Worm (Caenorhabditis elegans): ENCODE measurements around the gene JC8.4.

Gene JC8.4

DNA sequence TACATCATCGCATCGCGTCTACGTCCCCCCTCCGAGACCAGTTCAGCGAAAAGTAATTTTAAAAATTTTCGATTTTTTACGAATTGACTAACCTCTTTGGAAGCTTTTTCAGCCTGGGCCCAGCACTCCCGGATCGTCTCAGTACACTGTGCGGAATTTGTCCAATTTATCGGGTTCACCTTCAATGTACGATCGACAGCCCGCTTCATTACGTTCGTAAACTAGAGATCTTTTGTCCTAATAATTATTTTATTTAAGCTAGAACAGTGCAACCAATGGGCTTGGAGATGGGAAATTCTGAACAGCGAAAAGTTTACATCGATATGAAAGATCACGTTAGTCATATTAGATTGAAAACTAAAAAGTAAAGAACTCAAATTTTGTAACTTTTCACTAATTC, 2.1 kb upstream of the JC8.4 start:
- TF ChIP-seq dao-5 (tag; optimal IDR thresholded peaks at IDR 0.05) (no peak), him-1 (tag; optimal IDR thresholded peaks at IDR 0.05) (no peak), W03F9.2 (tag; optimal IDR thresholded peaks at IDR 0.05) (no peak)

DNA sequence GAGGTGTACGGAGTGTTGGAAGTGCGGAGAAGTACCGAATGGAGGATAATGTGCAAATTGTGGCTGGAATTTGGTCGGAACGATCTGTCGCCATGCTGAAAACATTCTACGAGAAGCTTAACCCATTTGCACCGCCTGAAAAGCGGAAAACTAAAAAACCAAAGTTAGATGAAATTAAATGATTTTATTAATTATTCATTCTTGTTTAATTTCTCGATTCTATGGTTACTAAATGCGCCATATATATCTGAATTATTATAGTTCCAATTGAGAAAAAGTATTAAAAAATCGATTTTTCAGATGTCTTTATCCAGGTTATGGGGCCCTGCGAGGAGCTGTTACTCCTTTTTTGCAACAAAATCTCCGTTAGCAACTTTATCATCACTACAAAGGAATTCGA, 549 bp downstream of the JC8.4 start, which contains the start of gene cox-11:
cox-11 (plus strand) TSS at position 301 of the 400 bp plus-strand sequence.
- no peak for TF ChIP-seq him-1 (tag; optimal IDR thresholded peaks at IDR 0.05)

DNA sequence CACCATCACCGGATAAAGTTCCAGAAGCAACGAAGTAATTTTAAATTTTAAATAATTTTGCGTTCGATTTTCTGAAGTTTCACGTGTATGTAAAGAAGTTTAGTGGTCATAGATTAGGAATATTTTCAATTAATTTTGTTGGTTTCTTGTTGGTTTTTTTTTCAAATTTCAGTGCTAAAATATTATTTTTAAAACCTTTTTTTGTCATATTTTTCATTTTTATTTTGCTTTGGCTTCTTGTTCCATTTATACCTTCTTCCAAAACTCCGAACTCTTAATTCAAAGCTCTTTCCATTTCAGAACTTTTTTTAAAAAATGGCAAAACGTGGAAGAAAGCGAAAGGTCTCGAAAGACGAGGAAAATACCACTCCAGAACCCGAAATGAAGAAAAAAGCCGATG, 3.5 kb downstream of the JC8.4 start, which contains the start of gene JC8.7:
JC8.7 (plus strand) TSS at position 301 of the 400 bp plus-strand sequence.
- TF ChIP-seq him-1 (tag; optimal IDR thresholded peaks at IDR 0.05) (no peak), W03F9.2 (tag; optimal IDR thresholded peaks at IDR 0.05) (no peak), dao-5 (tag; optimal IDR thresholded peaks at IDR 0.05) (no peak)

DNA sequence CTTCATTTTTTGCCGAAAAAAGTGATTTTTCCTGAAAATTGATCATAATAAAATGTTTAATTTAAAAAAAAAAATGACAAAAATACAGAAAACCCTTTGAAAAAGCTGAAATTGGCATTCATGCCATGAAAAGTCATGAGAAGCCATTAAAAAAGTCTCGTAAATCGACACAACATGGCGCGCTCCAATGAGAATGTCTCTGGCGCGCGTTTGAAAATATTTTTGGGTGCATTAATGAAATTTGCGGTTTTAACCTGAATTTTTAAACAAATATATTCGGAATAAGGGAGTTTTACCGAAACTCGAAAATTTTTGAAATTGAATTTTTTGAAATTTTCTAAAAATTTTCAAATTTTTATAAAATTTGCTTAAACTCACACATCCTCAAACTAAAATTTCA, 4.3 kb downstream of the JC8.4 start:
- TF ChIP-seq W03F9.2 (tag; optimal IDR thresholded peaks at IDR 0.05), result no peak
- no peak for TF ChIP-seq dao-5 (tag; optimal IDR thresholded peaks at IDR 0.05)
- no peak for TF ChIP-seq him-1 (tag; optimal IDR thresholded peaks at IDR 0.05)

DNA sequence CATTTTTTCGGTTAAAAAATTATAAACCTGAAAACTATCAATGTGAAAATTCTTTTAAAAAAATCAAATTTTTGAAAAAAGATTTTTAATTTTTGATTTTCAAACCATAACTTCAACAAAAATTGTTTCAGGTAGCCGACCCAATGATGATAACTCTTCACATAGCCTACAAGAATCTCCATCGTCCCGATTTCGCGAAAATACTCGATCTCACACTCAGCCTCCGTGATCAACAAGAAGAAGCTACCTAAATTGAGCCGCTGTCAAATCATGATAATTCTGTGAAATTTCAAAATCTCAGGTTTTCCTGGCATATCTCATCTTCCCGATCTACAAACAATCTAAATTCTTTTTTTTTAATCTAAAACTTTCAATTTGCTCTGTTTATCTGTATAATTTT, 6.8 kb downstream of the JC8.4 start:
- TF ChIP-seq him-1 (tag; optimal IDR thresholded peaks at IDR 0.05) (no peak), dao-5 (tag; optimal IDR thresholded peaks at IDR 0.05) (no peak), W03F9.2 (tag; optimal IDR thresholded peaks at IDR 0.05) (no peak)

DNA sequence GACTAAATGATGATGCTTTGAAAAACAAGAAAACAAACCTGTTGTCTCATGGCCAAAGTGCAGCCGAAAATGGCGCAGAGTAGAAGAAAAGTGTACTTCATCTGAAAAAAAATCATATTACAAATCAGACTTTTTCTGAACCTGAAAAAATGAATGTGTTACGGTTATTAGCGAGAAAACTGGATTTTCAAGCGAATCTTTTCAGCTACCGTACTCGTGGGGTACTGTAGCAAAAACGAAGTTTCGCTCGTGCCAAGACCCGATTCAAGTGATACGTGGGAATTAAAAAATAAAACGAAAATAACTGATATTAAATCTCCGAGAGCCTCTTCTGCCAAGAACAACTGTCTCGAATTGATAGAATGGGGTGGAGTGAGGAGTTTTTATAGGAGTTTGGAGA, 8.7 kb downstream of the JC8.4 start, which contains the start of gene ttr-51:
ttr-51 (minus strand) TSS at position 101 of the 400 bp plus-strand sequence.
- no peak for TF ChIP-seq him-1 (tag; optimal IDR thresholded peaks at IDR 0.05)
- TF ChIP-seq dao-5 (tag; optimal IDR thresholded peaks at IDR 0.05), result no peak
- TF ChIP-seq W03F9.2 (tag; optimal IDR thresholded peaks at IDR 0.05), result no peak

DNA sequence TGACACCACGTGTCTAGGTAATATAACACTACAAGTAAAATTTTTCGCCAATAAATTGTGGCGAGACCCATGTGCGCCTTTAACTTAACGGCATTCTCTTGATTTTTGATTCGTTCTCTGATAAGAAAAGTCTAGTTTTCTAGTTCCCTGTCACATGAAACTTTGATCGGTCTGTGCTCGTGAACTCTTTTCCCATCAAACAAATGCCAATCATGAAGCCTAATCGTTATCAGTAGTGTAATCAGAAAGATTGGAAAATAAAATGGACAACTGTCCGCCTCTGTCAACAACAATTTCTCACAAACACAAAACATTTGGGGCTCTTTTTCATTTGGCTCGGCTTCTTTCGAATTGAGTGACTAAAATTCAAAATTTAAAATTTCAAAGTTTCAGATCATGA, 10.4 kb downstream of the JC8.4 start, which contains the start of gene ttr-45:
ttr-45 (plus strand) TSS at position 385 of the 400 bp plus-strand sequence.
- TF ChIP-seq him-1 (tag; optimal IDR thresholded peaks at IDR 0.05) (no peak), W03F9.2 (tag; optimal IDR thresholded peaks at IDR 0.05) (no peak), dao-5 (tag; optimal IDR thresholded peaks at IDR 0.05) (no peak)

DNA sequence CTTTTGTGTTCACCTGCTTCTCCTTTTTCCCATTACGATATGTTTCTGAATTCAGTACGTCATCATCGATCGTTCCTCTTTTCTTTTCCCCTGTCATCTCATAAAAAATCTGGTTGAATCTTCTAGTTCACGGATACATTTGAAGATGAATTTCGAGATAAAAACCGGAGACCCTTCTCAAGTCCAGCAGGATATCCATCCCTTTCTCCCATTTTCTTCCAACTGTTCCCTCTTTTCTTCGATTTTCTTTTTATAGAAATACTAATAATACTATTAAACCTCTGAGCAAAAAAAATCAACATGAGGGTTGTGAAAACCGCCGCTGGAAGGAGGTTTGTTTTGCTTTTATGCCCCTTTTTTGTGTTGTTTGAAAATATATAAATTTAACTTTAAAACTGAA, 12.4 kb downstream of the JC8.4 start, which contains the start of gene bus-12:
bus-12 (plus strand) TSS at position 301 of the 400 bp plus-strand sequence.
- TF ChIP-seq W03F9.2 (tag; optimal IDR thresholded peaks at IDR 0.05) (no peak), him-1 (tag; optimal IDR thresholded peaks at IDR 0.05) (no peak), dao-5 (tag; optimal IDR thresholded peaks at IDR 0.05) (no peak)

DNA sequence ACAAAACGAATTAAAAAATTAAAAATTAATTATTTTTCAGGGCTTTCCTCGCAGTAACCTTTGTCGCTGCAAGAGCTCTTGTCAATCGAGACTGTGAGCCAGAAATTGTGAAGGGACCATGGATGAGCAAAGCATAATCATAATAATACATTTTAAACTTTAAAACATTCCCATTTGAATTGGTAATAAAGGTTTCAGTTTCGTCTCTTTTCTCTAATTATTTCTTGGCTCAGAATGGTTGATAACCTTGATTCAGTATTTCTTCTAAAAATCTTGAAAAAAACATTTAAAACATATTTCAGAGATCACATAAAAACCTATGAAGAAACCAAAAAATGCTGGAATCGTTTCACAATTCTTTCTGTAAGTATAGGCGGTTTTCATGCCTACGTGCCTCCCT, 15.4 kb downstream of the JC8.4 start, which contains the start of gene JC8.16:
JC8.16 (plus strand) TSS at position 301 of the 400 bp plus-strand sequence.
- TF ChIP-seq W03F9.2 (tag; optimal IDR thresholded peaks at IDR 0.05) (no peak), him-1 (tag; optimal IDR thresholded peaks at IDR 0.05) (no peak), dao-5 (tag; optimal IDR thresholded peaks at IDR 0.05) (no peak)

DNA sequence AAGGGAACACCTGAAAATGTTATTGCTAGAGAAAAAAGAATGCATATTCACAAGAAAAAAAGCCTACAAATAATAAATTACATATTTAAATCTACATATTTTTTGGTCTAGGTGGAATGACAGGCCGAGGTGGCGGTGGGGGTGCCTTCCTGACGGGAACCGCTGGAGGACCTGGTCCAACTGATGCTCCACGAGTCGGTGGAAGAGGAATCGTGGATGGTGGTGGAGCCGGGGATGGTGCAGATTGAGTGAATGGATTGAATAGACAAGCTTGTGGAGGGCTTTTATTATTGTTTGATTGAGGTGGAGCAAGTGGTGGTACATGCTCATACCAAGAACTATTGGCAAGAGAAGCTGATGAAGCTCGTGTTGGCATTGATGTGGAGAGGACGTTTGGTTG, 18.3 kb downstream of the JC8.4 start:
- TF ChIP-seq W03F9.2 (tag; optimal IDR thresholded peaks at IDR 0.05), result no peak
- no peak for TF ChIP-seq dao-5 (tag; optimal IDR thresholded peaks at IDR 0.05)
- TF ChIP-seq him-1 (tag; optimal IDR thresholded peaks at IDR 0.05), result no peak

DNA sequence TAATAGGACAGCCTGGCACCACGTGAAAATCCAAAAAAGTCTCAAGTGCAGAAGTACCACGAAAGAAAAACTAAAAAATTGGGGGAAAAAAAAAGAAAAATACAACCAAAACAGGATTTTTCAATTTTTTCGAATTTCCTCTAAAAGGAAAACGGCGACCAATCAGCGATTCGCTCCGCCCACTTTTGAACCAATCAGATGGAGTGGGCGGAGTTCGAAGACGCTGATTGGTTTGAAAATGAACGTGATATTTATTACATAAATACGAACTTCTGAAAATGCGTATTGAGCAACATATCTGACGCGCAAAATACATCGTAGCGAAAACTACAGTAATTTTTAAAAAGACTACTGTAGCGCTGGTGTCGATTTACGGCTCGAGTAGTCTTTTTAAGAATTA, 24.9 kb downstream of the JC8.4 start:
- TF ChIP-seq him-1 (tag; optimal IDR thresholded peaks at IDR 0.05) (no peak), dao-5 (tag; optimal IDR thresholded peaks at IDR 0.05) (no peak), W03F9.2 (tag; optimal IDR thresholded peaks at IDR 0.05) (no peak)

DNA sequence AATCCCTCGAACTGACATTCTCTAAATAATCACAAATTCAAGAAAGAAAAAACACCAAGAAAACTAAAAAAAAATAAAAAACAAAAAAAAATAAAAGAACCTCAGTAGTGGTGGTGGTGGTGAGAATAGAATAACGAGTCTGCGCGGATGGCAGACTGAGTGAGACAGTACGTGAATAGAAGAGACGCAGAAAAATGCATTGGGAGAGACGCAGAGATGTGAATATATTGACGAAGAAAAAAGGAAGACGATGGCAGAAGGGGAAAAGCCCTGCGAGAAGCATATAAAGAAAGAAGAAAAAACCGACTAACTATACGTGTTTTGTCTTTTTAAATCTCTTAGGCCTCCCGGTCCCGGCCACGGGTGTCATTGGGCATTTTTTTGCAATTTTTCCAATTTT, 29.0 kb downstream of the JC8.4 start, which contains the start of gene unc-26:
unc-26 (minus strand) TSS at position 23 of the 400 bp plus-strand sequence.
- TF ChIP-seq W03F9.2 (tag; optimal IDR thresholded peaks at IDR 0.05), result no peak
- TF ChIP-seq dao-5 (tag; optimal IDR thresholded peaks at IDR 0.05), result no peak
- TF ChIP-seq him-1 (tag; optimal IDR thresholded peaks at IDR 0.05), result no peak

DNA sequence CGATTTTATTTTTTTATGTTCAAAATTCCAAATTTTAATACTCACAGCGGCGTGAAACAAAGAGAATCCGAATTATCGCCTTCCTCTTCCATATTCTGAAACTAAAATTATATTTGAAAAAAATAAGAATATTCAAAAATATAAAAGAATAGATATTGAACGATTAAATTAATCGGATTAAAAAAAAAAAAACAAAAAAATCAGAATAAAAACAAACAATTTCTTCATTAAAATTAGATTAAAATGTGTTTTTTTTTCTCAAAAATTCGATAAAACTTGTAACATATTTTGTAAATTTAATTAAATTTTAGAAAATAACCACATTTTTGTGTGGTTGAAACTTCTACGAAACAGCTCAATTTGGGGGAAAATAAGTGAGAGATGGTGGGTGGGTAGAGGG, 39.3 kb downstream of the JC8.4 start, which contains the start of gene cpsf-3:
cpsf-3 (minus strand) TSS at position 101 of the 400 bp plus-strand sequence.
- no peak for TF ChIP-seq dao-5 (tag; optimal IDR thresholded peaks at IDR 0.05)

DNA sequence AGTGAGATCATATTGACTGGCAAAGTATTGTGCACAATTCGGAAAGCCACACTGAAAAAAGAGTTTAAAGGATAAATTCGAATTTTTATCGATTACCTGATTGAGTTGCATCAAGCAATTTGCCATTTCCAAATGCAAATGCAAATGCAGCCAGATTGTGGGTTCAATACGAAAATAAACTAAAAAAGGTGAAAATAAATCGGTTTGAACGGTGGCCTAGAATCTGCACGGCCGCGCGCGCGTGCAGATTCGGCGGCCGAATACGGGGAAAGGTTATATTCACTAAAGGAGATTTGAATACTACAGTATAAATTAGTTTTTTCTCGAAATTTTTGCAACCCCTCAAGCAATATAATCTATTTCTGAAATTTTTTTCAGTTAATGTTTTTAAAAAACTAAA, 45.8 kb downstream of the JC8.4 start, which contains the start of gene Y67H2A.10:
Y67H2A.10 (minus strand) TSS at position 184 of the 400 bp plus-strand sequence.
- TF ChIP-seq him-1 (tag; optimal IDR thresholded peaks at IDR 0.05), result no peak
- TF ChIP-seq W03F9.2 (tag; optimal IDR thresholded peaks at IDR 0.05), result no peak
- TF ChIP-seq dao-5 (tag; optimal IDR thresholded peaks at IDR 0.05), result no peak

DNA sequence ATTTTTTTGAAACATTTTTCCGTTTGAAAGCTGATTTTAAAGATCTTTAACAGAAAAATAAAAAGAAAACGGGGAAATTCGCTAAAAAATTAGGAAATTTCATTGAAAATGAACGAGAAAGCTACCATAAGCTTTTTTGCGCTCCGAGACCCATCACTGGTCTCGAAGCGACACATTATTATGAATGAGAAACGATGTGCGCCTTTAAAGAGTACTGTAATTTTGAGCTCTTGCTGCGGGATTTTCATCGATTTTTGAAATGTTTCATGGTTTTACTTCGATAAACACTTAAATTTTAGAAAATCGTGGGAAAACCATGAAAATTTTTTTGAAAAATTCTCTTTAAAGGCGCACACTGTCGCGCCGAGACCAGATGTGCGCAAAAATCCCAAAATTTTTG, 46.8 kb downstream of the JC8.4 start:
- TF ChIP-seq dao-5 (tag; optimal IDR thresholded peaks at IDR 0.05), result no peak
- TF ChIP-seq W03F9.2 (tag; optimal IDR thresholded peaks at IDR 0.05), result no peak
- TF ChIP-seq him-1 (tag; optimal IDR thresholded peaks at IDR 0.05), result no peak

All from whole organism, L4/young adult.